Fruit fly (Drosophila melanogaster) whole organism, embryonic: ENCODE measurements around the gene Irbp.

Source experiments
- CG15696 ChIP-seq: fragments of 200-800 bp; sonication (Bioruptor generic); optimal IDR thresholded peaks from 2 replicates; lab custom pipeline; 2019; ENCODE audit warnings: missing biosample characterization, mild to moderate bottlenecking, missing genetic modification characterization, moderate library complexity
- Dip2 ChIP-seq: fragments of 200-800 bp; sonication (Bioruptor generic); IDR thresholded peaks from 2 replicates; pipeline ENCODE4 v1.3.6; 2022; ENCODE audit warnings: missing biosample characterization, missing genetic modification characterization
- HLH3B ChIP-seq: fragments of 200-800 bp; sonication (Bioruptor generic); IDR thresholded peaks from 2 replicates; pipeline ENCODE4 v1.3.6; 2022; ENCODE audit warnings: missing biosample characterization, missing genetic modification characterization
- MESR4 ChIP-seq: fragments of 200-800 bp; sonication (Bioruptor generic); optimal IDR thresholded peaks from 2 replicates; lab custom pipeline; 2018; ENCODE audit warnings: missing biosample characterization, mild to moderate bottlenecking, missing genetic modification characterization, moderate library complexity
- Oaz ChIP-seq: fragments of 200-800 bp; sonication (Bioruptor generic); IDR thresholded peaks from 2 replicates; pipeline ENCODE4 v1.3.6; 2022; ENCODE audit warnings: missing biosample characterization, missing genetic modification characterization
- caup ChIP-seq: fragments of 200-800 bp; sonication (Bioruptor generic); optimal IDR thresholded peaks from 3 replicates; lab custom pipeline; 2017; ENCODE audit warnings: missing biosample characterization, mild to moderate bottlenecking, missing genetic modification characterization, moderate library complexity; ENCODE audit not compliant: severe bottlenecking
- peb ChIP-seq: fragments of 200-800 bp; sonication (Bioruptor generic); IDR thresholded peaks from 2 replicates; pipeline ENCODE4 v1.3.6; 2022; ENCODE audit warnings: missing biosample characterization, missing genetic modification characterization
- sr ChIP-seq: fragments of 200-800 bp; sonication (Bioruptor generic); IDR thresholded peaks from 3 replicates; pipeline ENCODE4 v1.3.6; 2022; ENCODE audit warnings: missing biosample characterization, missing genetic modification characterization
- zen2 ChIP-seq: fragments of 200-800 bp; sonication (Bioruptor generic); IDR thresholded peaks from 3 replicates; pipeline ENCODE4 v1.3.6; 2022; ENCODE audit warnings: missing biosample characterization, missing genetic modification characterization; ENCODE audit not compliant: partially characterized antibody

- TF ChIP-seq caup (GFP tag; lab: Kevin White, UChicago): no peak
- no peak for TF ChIP-seq MESR4 (GFP tag; lab: Kevin White, UChicago)
- TF ChIP-seq HLH3B: no peak
- no peak for TF ChIP-seq Oaz (GFP tag; lab: Robert Waterston, UW)
- peak; percentile 93 for TF ChIP-seq sr
- TF ChIP-seq zen2: no peak
- no peak for TF ChIP-seq CG15696
- no peak for TF ChIP-seq Dip2
- no peak for TF ChIP-seq peb (GFP tag; lab: Robert Waterston, UW)
Observed at dm6 chr3R:11451207-11451841, 41.5 kb downstream of the Irbp start, which contains the start of gene sals.
